Worm (Caenorhabditis elegans) whole organism, late embryonic: ENCODE measurements around the gene F07C6.3.

ENCODE experiments used
- T23F11.4 ChIP-seq: fragments of 200-800 bp; sonication (Bioruptor generic); optimal IDR thresholded peaks from 2 replicates; lab custom pipeline; 2018; ENCODE audit warnings: mild to moderate bottlenecking, missing genetic modification characterization, missing compliant biosample characterization
- Y22D7AL.16 ChIP-seq: sonication (generic microtip); optimal IDR thresholded peaks from 2 replicates; lab custom pipeline; 2016; ENCODE audit warnings: missing genetic modification characterization, missing compliant biosample characterization
- ama-1 ChIP-seq: fragments of 150-350 bp; optimal IDR thresholded peaks from 2 replicates; lab custom pipeline; 2014
- ceh-14 ChIP-seq: sonication (generic microtip); optimal IDR thresholded peaks from 2 replicates; lab custom pipeline; 2016; ENCODE audit warnings: missing genotype, missing genetic modification characterization, missing compliant biosample characterization
- ceh-18 ChIP-seq: sonication (generic microtip); optimal IDR thresholded peaks from 2 replicates; lab custom pipeline; 2016; ENCODE audit warnings: missing genetic modification characterization, missing compliant biosample characterization
- ceh-2 ChIP-seq: sonication (generic microtip); optimal IDR thresholded peaks from 2 replicates; lab custom pipeline; 2016; ENCODE audit warnings: missing genotype, missing genetic modification characterization, missing compliant biosample characterization
- ceh-24 ChIP-seq: sonication (generic microtip); optimal IDR thresholded peaks from 2 replicates; lab custom pipeline; 2016; ENCODE audit warnings: mild to moderate bottlenecking, missing genetic modification characterization, missing compliant biosample characterization
- ceh-30 ChIP-seq: fragments of 150-350 bp; optimal IDR thresholded peaks from 2 replicates; lab custom pipeline; 2014; ENCODE audit warnings: missing biosample characterization, missing genetic modification characterization
- ceh-31 ChIP-seq: sonication (generic microtip); optimal IDR thresholded peaks from 2 replicates; lab custom pipeline; 2016; ENCODE audit warnings: missing genetic modification characterization, missing compliant biosample characterization
- ceh-34 ChIP-seq: sonication (generic microtip); optimal IDR thresholded peaks from 2 replicates; lab custom pipeline; 2016; ENCODE audit warnings: mild to moderate bottlenecking, missing genetic modification characterization, missing compliant biosample characterization
- ceh-45 ChIP-seq: fragments of 200-800 bp; sonication (Bioruptor generic); IDR thresholded peaks from 2 replicates; pipeline ENCODE4 v1.3.6; 2022; ENCODE audit warnings: missing genetic modification reagents, missing genetic modification characterization, missing compliant biosample characterization
- ceh-48 ChIP-seq: sonication (generic microtip); optimal IDR thresholded peaks from 2 replicates; lab custom pipeline; 2016; ENCODE audit warnings: missing genetic modification characterization, inconsistent platforms, missing compliant biosample characterization
- ceh-6 ChIP-seq: fragments of 200-800 bp; sonication (Bioruptor generic); optimal IDR thresholded peaks from 2 replicates; lab custom pipeline; 2018; ENCODE audit warnings: mild to moderate bottlenecking, missing genetic modification characterization, missing compliant biosample characterization
- dmd-4 ChIP-seq: sonication (generic microtip); optimal IDR thresholded peaks from 2 replicates; lab custom pipeline; 2016; ENCODE audit warnings: borderline replicate concordance, missing genetic modification characterization, missing compliant biosample characterization
- dve-1 ChIP-seq: sonication (generic microtip); optimal IDR thresholded peaks from 2 replicates; lab custom pipeline; 2017; ENCODE audit warnings: antibody characterized with exemption, mild to moderate bottlenecking, missing genetic modification characterization, missing compliant biosample characterization
- elt-2 ChIP-seq: sonication (generic microtip); optimal IDR thresholded peaks from 2 replicates; lab custom pipeline; 2016; ENCODE audit warnings: missing genetic modification reagents, missing genetic modification characterization, missing compliant biosample characterization
- elt-4 ChIP-seq: sonication (generic microtip); optimal IDR thresholded peaks from 2 replicates; lab custom pipeline; 2016; ENCODE audit warnings: missing genetic modification characterization, missing compliant biosample characterization
- ets-4 ChIP-seq: sonication (generic microtip); optimal IDR thresholded peaks from 2 replicates; lab custom pipeline; 2016; ENCODE audit warnings: missing genetic modification characterization, missing compliant biosample characterization
- fax-1 ChIP-seq: sonication (generic microtip); optimal IDR thresholded peaks from 2 replicates; lab custom pipeline; 2016; ENCODE audit warnings: missing genotype, missing genetic modification characterization, missing compliant biosample characterization
- fkh-6 ChIP-seq: sonication (generic microtip); optimal IDR thresholded peaks from 2 replicates; lab custom pipeline; 2016; ENCODE audit warnings: missing genetic modification characterization, missing compliant biosample characterization
- gmeb-2 ChIP-seq: sonication (generic microtip); optimal IDR thresholded peaks from 2 replicates; lab custom pipeline; 2016; ENCODE audit warnings: missing genetic modification characterization, inconsistent platforms, missing compliant biosample characterization
- hlh-15 ChIP-seq: sonication (generic microtip); optimal IDR thresholded peaks from 2 replicates; lab custom pipeline; 2016; ENCODE audit warnings: missing genetic modification characterization, missing compliant biosample characterization
- hlh-6 ChIP-seq: sonication (generic microtip); optimal IDR thresholded peaks from 2 replicates; lab custom pipeline; 2016; ENCODE audit warnings: missing genotype, missing genetic modification characterization, missing compliant biosample characterization
- lin-11 ChIP-seq: fragments of 200-800 bp; sonication (Bioruptor generic); optimal IDR thresholded peaks from 2 replicates; lab custom pipeline; 2018; ENCODE audit warnings: mild to moderate bottlenecking, missing genetic modification characterization, missing compliant biosample characterization
- nfya-1 ChIP-seq: sonication (generic microtip); optimal IDR thresholded peaks from 2 replicates; lab custom pipeline; 2017; ENCODE audit warnings: missing genetic modification characterization, mild to moderate bottlenecking, missing compliant biosample characterization, antibody characterized with exemption, moderate library complexity
- npax-4 ChIP-seq: sonication (generic microtip); optimal IDR thresholded peaks from 2 replicates; lab custom pipeline; 2016; ENCODE audit warnings: missing genetic modification characterization, missing compliant biosample characterization
- odd-2 ChIP-seq: sonication (generic microtip); optimal IDR thresholded peaks from 2 replicates; lab custom pipeline; 2017; ENCODE audit warnings: antibody characterized with exemption, mild to moderate bottlenecking, missing genetic modification characterization, missing compliant biosample characterization
- pag-3 ChIP-seq: sonication (generic microtip); optimal IDR thresholded peaks from 2 replicates; lab custom pipeline; 2016; ENCODE audit warnings: missing compliant biosample characterization, missing genetic modification characterization, borderline replicate concordance
- pat-9 ChIP-seq: fragments of 200-800 bp; sonication (Bioruptor generic); optimal IDR thresholded peaks from 2 replicates; lab custom pipeline; 2018; ENCODE audit warnings: mild to moderate bottlenecking, missing genetic modification characterization, moderate library complexity, missing compliant biosample characterization
- pqm-1 ChIP-seq: sonication (generic microtip); optimal IDR thresholded peaks from 2 replicates; lab custom pipeline; 2016; ENCODE audit warnings: missing genetic modification characterization, missing compliant biosample characterization
- ref-2 ChIP-seq: sonication (generic microtip); optimal IDR thresholded peaks from 2 replicates; lab custom pipeline; 2016; ENCODE audit warnings: missing genetic modification characterization, missing compliant biosample characterization
- rnt-1 ChIP-seq: sonication (generic microtip); optimal IDR thresholded peaks from 2 replicates; lab custom pipeline; 2016; ENCODE audit warnings: missing genetic modification characterization, missing compliant biosample characterization
- sdc-2 ChIP-seq: sonication (generic microtip); optimal IDR thresholded peaks from 2 replicates; lab custom pipeline; 2016; ENCODE audit warnings: missing genotype, missing genetic modification characterization, missing compliant biosample characterization
- sox-4 ChIP-seq: sonication (generic microtip); optimal IDR thresholded peaks from 2 replicates; lab custom pipeline; 2017; ENCODE audit warnings: mild to moderate bottlenecking, missing genetic modification characterization, inconsistent platforms, missing compliant biosample characterization
- syd-9 ChIP-seq: sonication (generic microtip); optimal IDR thresholded peaks from 2 replicates; lab custom pipeline; 2016; ENCODE audit warnings: mild to moderate bottlenecking, missing genetic modification characterization, moderate library complexity, missing compliant biosample characterization
- unc-42 ChIP-seq: sonication (generic microtip); optimal IDR thresholded peaks from 2 replicates; lab custom pipeline; 2016; ENCODE audit warnings: missing genotype, missing genetic modification characterization, missing compliant biosample characterization
- unc-55 ChIP-seq: sonication (generic microtip); optimal IDR thresholded peaks from 2 replicates; lab custom pipeline; 2017; ENCODE audit warnings: missing biosample characterization, missing genetic modification reagents, missing genetic modification characterization
- unc-86 ChIP-seq: sonication (generic microtip); optimal IDR thresholded peaks from 2 replicates; lab custom pipeline; 2016; ENCODE audit warnings: missing genetic modification characterization, missing compliant biosample characterization
- zip-5 ChIP-seq: sonication (generic microtip); optimal IDR thresholded peaks from 2 replicates; lab custom pipeline; 2016; ENCODE audit warnings: missing genetic modification characterization, missing compliant biosample characterization

Gene F07C6.3

DNA sequence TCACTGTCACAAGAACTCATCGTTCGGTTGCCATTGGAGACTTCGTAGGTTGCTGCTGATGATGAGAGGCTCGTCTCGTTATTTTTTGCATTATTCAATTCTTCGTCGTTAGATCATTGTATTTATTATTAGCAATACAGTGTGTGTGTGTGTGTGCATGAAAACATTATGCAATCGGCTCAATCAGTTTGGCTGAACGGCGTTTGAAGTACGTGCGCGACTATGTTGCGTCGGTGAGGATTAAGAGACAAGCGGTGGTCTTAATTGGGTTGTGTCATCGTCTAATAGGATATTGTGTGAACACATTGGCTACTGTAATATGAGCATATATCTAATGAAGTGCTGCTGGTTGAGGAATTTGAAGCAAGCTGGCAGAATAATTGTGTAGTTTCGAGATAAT, 24.8 kb downstream of the F07C6.3 start:
- TF ChIP-seq nfya-1 (tag; lab: Kevin White, UChicago) (no peak), T23F11.4 (GFP tag; lab: Kevin White, UChicago) (no peak), ceh-18 (tag; lab: Kevin White, UChicago) (no peak), unc-86 (tag; lab: Kevin White, UChicago) (no peak), ceh-30 (tag; lab: Kevin White, UChicago) (no peak), fax-1 (tag; lab: Kevin White, UChicago) (no peak), ceh-45 (GFP tag; lab: Robert Waterston, UW) (no peak), pqm-1 (no peak), elt-2 (no peak), ref-2 (tag; lab: Kevin White, UChicago) (no peak), ceh-14 (tag; lab: Kevin White, UChicago) (no peak), ama-1 (lab: Kevin White, UChicago) (no peak), dve-1 (no peak)
- TF ChIP-seq, all 69 proteins: peak for 0

DNA sequence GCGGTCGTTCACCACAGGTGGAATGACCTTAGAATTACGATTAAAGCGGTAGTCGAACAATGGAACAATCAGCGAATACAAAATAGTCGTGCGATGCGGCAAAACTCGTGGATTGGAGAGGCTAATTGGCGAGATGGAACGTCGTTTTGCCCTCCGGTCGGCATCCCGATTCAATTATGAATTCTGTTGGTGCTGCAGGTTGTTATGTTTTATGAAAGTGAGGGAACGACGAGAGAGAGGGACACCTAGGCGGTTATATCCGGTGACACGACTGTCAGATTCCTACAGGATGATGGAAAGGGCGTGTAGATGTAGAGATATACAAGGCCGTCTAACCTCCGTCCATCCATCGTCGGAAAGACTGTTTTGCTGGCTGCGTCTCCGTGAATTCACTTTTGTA, 27.6 kb downstream of the F07C6.3 start:
- TF ChIP-seq hlh-6 (tag; lab: Kevin White, UChicago) (no peak), ceh-34 (tag; lab: Kevin White, UChicago) (no peak), ceh-31 (peak; percentile 64), ceh-2 (no peak), unc-42 (tag; lab: Kevin White, UChicago) (peak; percentile 17), pag-3 (no peak), elt-4 (tag; lab: Kevin White, UChicago) (no peak), ets-4 (no peak), rnt-1 (tag; lab: Kevin White, UChicago) (peak; percentile 9)
- TF ChIP-seq, all 69 proteins: peak for 3

DNA sequence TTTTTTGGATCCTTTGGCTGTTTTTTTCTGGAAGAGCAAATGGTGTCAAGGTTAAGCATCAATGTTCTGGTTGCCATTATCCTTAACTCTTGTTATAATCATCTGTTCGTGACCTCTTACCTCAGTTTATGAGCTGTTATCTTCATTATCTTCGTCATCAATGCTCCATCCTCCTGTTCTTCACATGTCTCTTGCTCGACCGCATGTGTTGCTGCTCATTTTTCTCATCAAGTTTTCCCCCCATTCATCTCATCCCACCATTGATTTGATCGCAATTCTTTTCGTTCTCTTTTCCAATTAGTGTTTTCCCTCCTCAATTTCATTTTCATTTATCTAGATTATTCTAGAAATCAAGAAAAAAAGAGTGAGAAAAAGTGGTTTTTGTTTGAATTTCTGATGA, 28.5 kb downstream of the F07C6.3 start:
- TF ChIP-seq T23F11.4 (GFP tag; lab: Kevin White, UChicago), result no peak
- TF ChIP-seq ceh-6 (GFP tag; lab: Kevin White, UChicago), result no peak
- TF ChIP-seq hlh-15 (tag; lab: Kevin White, UChicago), result no peak
- TF ChIP-seq npax-4 (tag; lab: Kevin White, UChicago), result no peak
- TF ChIP-seq sdc-2 (tag; lab: Kevin White, UChicago), result no peak
- no peak for TF ChIP-seq gmeb-2 (tag; lab: Kevin White, UChicago)
- TF ChIP-seq dmd-4, result no peak

DNA sequence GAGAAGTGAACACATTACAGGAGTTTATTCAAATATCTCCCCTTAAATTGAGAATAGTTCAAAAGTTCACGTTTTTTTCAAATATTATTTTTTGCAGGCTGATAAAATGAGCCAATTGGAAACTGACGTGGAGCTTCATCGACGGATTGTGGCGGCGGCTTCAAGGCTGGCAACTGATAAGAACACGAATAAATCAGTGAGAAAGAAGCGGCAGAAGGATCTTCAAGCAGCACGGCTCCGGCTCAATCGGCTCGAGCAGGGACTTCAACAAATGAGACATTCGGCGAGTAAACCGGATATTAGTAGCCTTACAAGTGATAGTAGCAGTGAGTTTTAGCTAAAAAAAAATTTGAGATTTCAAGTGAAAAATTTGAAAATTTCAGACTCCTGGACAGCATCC, 36.3 kb downstream of the F07C6.3 start, which contains the start of gene M02B1.4:
Gene M02B1.4 (minus strand): TSS at position 9 of the 400 bp plus-strand sequence.
- TF ChIP-seq sox-4 (tag; lab: Kevin White, UChicago), result no peak
- no peak for TF ChIP-seq pat-9 (tag; lab: Kevin White, UChicago)
- TF ChIP-seq fkh-6 (tag; lab: Kevin White, UChicago), result no peak
- TF ChIP-seq ceh-34 (tag; lab: Kevin White, UChicago), result no peak
- TF ChIP-seq lin-11, result no peak
- no peak for TF ChIP-seq hlh-15 (tag; lab: Kevin White, UChicago)
- no peak for TF ChIP-seq zip-5 (tag; lab: Kevin White, UChicago)
- no peak for TF ChIP-seq syd-9 (tag; lab: Kevin White, UChicago)
- no peak for TF ChIP-seq odd-2
- TF ChIP-seq ets-4, result no peak
- TF ChIP-seq ceh-24 (tag; lab: Kevin White, UChicago), result no peak

DNA sequence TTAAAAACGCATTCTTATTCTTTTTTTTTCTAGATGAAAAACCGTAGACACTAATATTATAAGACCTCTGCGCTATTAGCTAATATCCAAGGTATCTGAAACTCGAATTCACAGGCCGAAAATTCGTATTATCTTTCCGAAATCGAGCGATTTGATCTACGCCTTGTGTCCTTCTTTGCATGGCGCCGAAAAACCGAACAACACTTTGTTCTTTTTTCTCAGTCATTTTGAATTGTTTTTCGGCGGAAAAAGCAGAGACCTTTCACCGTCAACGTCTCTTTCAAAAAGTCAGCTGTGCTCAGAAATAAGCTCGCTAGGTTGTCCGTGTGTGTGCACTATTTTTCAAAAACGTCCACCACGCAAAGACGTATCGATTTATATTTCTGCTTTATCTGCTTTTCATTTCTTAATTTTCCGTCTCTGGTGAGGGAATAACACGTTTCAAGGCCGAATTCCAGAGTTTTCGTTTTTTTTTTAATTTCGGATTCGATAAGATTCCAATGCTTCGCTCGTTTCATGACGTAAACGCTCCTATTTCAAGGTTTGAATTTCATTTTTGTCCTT, 41.9 kb downstream of the F07C6.3 start:
- no peak for TF ChIP-seq elt-2
- TF ChIP-seq Y22D7AL.16, result no peak
- no peak for TF ChIP-seq unc-55 (GFP tag; lab: Kevin White, UChicago)
- peak; percentile 49 for TF ChIP-seq ceh-48 (tag; lab: Kevin White, UChicago)
